Worm (Caenorhabditis elegans) whole organism, L2 larva: ENCODE results near the gene pdfr-1.

Experiments used
- aly-2 ChIP-seq: fragments of 150-350 bp; optimal IDR thresholded peaks from 2 replicates; lab custom pipeline; 2014; ENCODE audit warnings: missing biosample characterization, missing genetic modification characterization
- elt-3 ChIP-seq: sonication (generic microtip); optimal IDR thresholded peaks from 2 replicates; lab custom pipeline; 2017; ENCODE audit warnings: missing biosample characterization, missing genetic modification characterization
- fos-1 ChIP-seq: fragments of 150-350 bp; optimal IDR thresholded peaks from 2 replicates; lab custom pipeline; 2014; ENCODE audit warnings: missing biosample characterization, missing genetic modification characterization
- lin-13 ChIP-seq: fragments of 150-350 bp; optimal IDR thresholded peaks from 2 replicates; lab custom pipeline; 2014; ENCODE audit warnings: missing biosample characterization, missing genetic modification reagents, missing genetic modification characterization
- nhr-21 ChIP-seq: fragments of 150-350 bp; optimal IDR thresholded peaks from 2 replicates; lab custom pipeline; 2014; ENCODE audit warnings: missing biosample characterization, missing genetic modification characterization
- nhr-25 ChIP-seq: fragments of 150-350 bp; sonication (generic microtip); optimal IDR thresholded peaks from 3 replicates; lab custom pipeline; 2014; ENCODE audit warnings: missing biosample characterization, missing genetic modification characterization
- unc-55 ChIP-seq: fragments of 150-350 bp; sonication (generic microtip); optimal IDR thresholded peaks from 3 replicates; lab custom pipeline; 2014; ENCODE audit warnings: missing biosample characterization, missing genetic modification reagents, missing genetic modification characterization
- zag-1 ChIP-seq: fragments of 150-350 bp; optimal IDR thresholded peaks from 2 replicates; lab custom pipeline; 2014; ENCODE audit warnings: missing biosample characterization, missing genetic modification characterization

DNA sequence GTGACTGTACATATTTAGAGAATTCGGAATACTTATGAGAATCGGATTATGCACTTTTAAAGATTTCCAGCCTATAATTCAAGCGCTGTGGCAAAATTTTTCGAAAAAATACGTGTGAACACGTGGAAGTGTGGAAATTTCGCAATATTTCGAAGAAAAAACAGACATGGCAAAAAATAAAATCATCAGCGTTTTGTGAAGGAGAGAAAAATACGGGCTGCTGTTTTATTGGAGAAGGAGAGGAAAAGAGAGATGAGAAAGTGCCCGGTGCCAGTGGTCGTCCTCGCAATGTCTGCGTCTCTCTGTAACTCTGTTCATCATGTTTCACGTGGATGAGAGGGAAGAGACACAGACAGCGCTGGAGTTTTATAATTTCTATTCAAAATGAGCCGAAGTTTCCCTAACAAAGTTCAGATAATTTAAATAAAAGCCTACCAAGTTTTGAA lies 45.8 kb downstream of the pdfr-1 start:
- peak; percentile 52 for TF ChIP-seq nhr-25 (tag; lab: Kevin White, UChicago)
- TF ChIP-seq zag-1 (tag; lab: Kevin White, UChicago): peak; percentile 75
- TF ChIP-seq elt-3: no peak
- peak; percentile 86 for TF ChIP-seq unc-55 (GFP tag; lab: Kevin White, UChicago)
- TF ChIP-seq aly-2: no peak
- TF ChIP-seq fos-1 (tag; lab: Kevin White, UChicago): peak; percentile 63
- TF ChIP-seq lin-13 (GFP tag; lab: Kevin White, UChicago): peak; percentile 82
- TF ChIP-seq nhr-21: peak; percentile 58
